Worm (Caenorhabditis elegans) whole organism, midembryonic: ENCODE results near the gene gly-3.

Source experiments
- T22C8.4 ChIP-seq: fragments of 200-800 bp; sonication (Bioruptor generic); IDR thresholded peaks from 2 replicates; pipeline ENCODE4 v1.3.6; 2022; ENCODE audit warnings: missing genetic modification characterization, missing compliant biosample characterization
- flt-1 ChIP-seq: fragments of 200-800 bp; sonication (Bioruptor generic); IDR thresholded peaks from 2 replicates; pipeline ENCODE4 v1.3.6; 2022; ENCODE audit warnings: missing genetic modification characterization, missing compliant biosample characterization
- ref-1 ChIP-seq: fragments of 200-800 bp; sonication (Bioruptor generic); conservative IDR thresholded peaks from 2 replicates; pipeline ENCODE4 v1.3.6; 2022; ENCODE audit warnings: missing genetic modification reagents, missing genetic modification characterization, missing compliant biosample characterization
- ztf-23 ChIP-seq: fragments of 200-800 bp; sonication (Bioruptor generic); IDR thresholded peaks from 2 replicates; pipeline ENCODE4 v1.3.6; 2022; ENCODE audit warnings: missing genetic modification reagents, missing genetic modification characterization, missing compliant biosample characterization
- ztf-29 ChIP-seq: fragments of 200-800 bp; sonication (Bioruptor generic); IDR thresholded peaks from 2 replicates; pipeline ENCODE4 v1.3.6; 2022; ENCODE audit warnings: missing genetic modification reagents, missing genetic modification characterization, missing compliant biosample characterization

- TF ChIP-seq T22C8.4 (GFP tag; lab: Robert Waterston, UW) = no peak
- TF ChIP-seq ref-1 (GFP tag; lab: Robert Waterston, UW) = no peak
- TF ChIP-seq ztf-23 = no peak
- TF ChIP-seq flt-1 (GFP tag; lab: Robert Waterston, UW) = no peak
- TF ChIP-seq ztf-29 = no peak
These were observed 20.6 kb downstream of the gly-3 start, which contains the start of gene ZK688.10 for ce11 chrIII:7896925-7897324.
